Worm (Caenorhabditis elegans) whole organism, early embryonic: ENCODE data around the gene Y113G7B.28.

Experiments used
- B0310.2 ChIP-seq: sonication (generic microtip); optimal IDR thresholded peaks from 2 replicates; lab custom pipeline; 2016; ENCODE audit warnings: mild to moderate bottlenecking, missing genetic modification characterization, missing compliant biosample characterization
- F13C5.2 ChIP-seq: sonication (generic microtip); optimal IDR thresholded peaks from 2 replicates; lab custom pipeline; 2017; ENCODE audit warnings: mild to moderate bottlenecking, missing genetic modification characterization, inconsistent platforms, missing compliant biosample characterization
- aly-1 ChIP-seq: sonication (generic microtip); optimal IDR thresholded peaks from 2 replicates; lab custom pipeline; 2016; ENCODE audit warnings: missing genetic modification characterization, missing compliant biosample characterization
- ama-1 ChIP-seq: fragments of 150-350 bp; optimal IDR thresholded peaks from 2 replicates; lab custom pipeline; 2014
- ceh-13 ChIP-seq: fragments of 200-800 bp; sonication (Bioruptor generic); optimal IDR thresholded peaks from 2 replicates; lab custom pipeline; 2018; ENCODE audit warnings: mild to moderate bottlenecking, missing genetic modification characterization, missing compliant biosample characterization
- ceh-36 ChIP-seq: sonication (generic microtip); optimal IDR thresholded peaks from 2 replicates; lab custom pipeline; 2016; ENCODE audit warnings: missing genetic modification characterization, inconsistent platforms, missing compliant biosample characterization
- ets-7 ChIP-seq: sonication (generic microtip); optimal IDR thresholded peaks from 2 replicates; lab custom pipeline; 2016; ENCODE audit warnings: missing genotype, missing genetic modification characterization, missing compliant biosample characterization
- flt-1 ChIP-seq: fragments of 200-800 bp; sonication (Bioruptor generic); IDR thresholded peaks from 2 replicates; pipeline ENCODE4 v1.3.6; 2022; ENCODE audit warnings: missing genetic modification characterization, missing compliant biosample characterization
- hmbx-1 ChIP-seq: sonication (generic microtip); optimal IDR thresholded peaks from 2 replicates; lab custom pipeline; 2016; ENCODE audit warnings: mild to moderate bottlenecking, missing genetic modification characterization, missing compliant biosample characterization
- hmg-4 ChIP-seq: fragments of 200-800 bp; sonication (Bioruptor generic); optimal IDR thresholded peaks from 2 replicates; lab custom pipeline; 2018; ENCODE audit warnings: mild to moderate bottlenecking, missing genetic modification characterization, missing compliant biosample characterization
- hnd-1 ChIP-seq: sonication (generic microtip); optimal IDR thresholded peaks from 2 replicates; lab custom pipeline; 2016; ENCODE audit warnings: missing genetic modification characterization, missing compliant biosample characterization
- pes-1 ChIP-seq: fragments of 200-800 bp; sonication (Bioruptor generic); IDR thresholded peaks from 2 replicates; pipeline ENCODE4 v1.3.6; 2022; ENCODE audit warnings: missing genetic modification reagents, missing genetic modification characterization, missing compliant biosample characterization
- scrt-1 ChIP-seq: fragments of 200-800 bp; sonication (Bioruptor generic); IDR thresholded peaks from 2 replicates; pipeline ENCODE4 v1.3.6; 2022; ENCODE audit warnings: missing genetic modification characterization, missing compliant biosample characterization
- sea-1 ChIP-seq: fragments of 200-800 bp; sonication (Bioruptor generic); conservative IDR thresholded peaks from 2 replicates; pipeline ENCODE4 v1.3.6; 2022; ENCODE audit warnings: missing genetic modification characterization, missing compliant biosample characterization
- tbx-11 ChIP-seq: fragments of 200-800 bp; sonication (Bioruptor generic); IDR thresholded peaks from 2 replicates; pipeline ENCODE4 v1.3.6; 2022; ENCODE audit warnings: missing genetic modification characterization, missing compliant biosample characterization
- tbx-37 ChIP-seq: fragments of 200-800 bp; sonication (Bioruptor generic); conservative IDR thresholded peaks from 2 replicates; pipeline ENCODE4 v1.3.6; 2022; ENCODE audit warnings: missing genetic modification reagents, missing genetic modification characterization, missing compliant biosample characterization
- tra-4 ChIP-seq: sonication (generic microtip); optimal IDR thresholded peaks from 2 replicates; lab custom pipeline; 2017; ENCODE audit warnings: missing genetic modification characterization, missing compliant biosample characterization

The Y113G7B.28 gene

DNA sequence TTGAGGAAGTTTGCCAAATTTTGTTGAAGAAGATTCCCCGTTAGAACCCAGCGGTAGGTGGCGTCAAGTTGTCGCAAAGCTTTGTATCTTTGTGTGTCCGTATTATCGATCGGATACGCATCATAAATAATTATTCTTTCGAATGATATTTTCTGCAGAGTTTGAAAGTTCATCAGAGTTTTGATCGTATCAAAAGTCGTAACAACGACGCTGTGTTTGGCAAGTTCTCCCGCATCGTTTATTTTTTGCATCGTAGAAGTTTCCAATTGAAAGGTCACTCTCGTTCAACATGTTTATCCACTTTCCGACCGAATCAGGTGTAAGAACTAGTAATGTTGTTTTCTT is 32.7 kb upstream of the Y113G7B.28 start:
- no peak for TF ChIP-seq aly-1
- TF ChIP-seq ceh-36 (tag; lab: Kevin White, UChicago): no peak
- TF ChIP-seq ceh-13 (GFP tag; lab: Kevin White, UChicago): no peak
- no peak for TF ChIP-seq hmg-4
- no peak for TF ChIP-seq tbx-37 (GFP tag; lab: Robert Waterston, UW)
- no peak for TF ChIP-seq flt-1 (GFP tag; lab: Robert Waterston, UW)
- no peak for TF ChIP-seq ama-1 (lab: Kevin White, UChicago)
- no peak for TF ChIP-seq hmbx-1 (tag; lab: Kevin White, UChicago)
- no peak for TF ChIP-seq pes-1
- no peak for TF ChIP-seq B0310.2 (tag; lab: Kevin White, UChicago)
- no peak for TF ChIP-seq tbx-11
- TF ChIP-seq ets-7 (tag; lab: Kevin White, UChicago): no peak
- TF ChIP-seq sea-1 (GFP tag; lab: Robert Waterston, UW): no peak
- TF ChIP-seq hnd-1 (tag; lab: Kevin White, UChicago): no peak
- TF ChIP-seq tra-4: no peak
- no peak for TF ChIP-seq scrt-1 (GFP tag; lab: Robert Waterston, UW)
- no peak for TF ChIP-seq F13C5.2 (tag; lab: Kevin White, UChicago)

DNA sequence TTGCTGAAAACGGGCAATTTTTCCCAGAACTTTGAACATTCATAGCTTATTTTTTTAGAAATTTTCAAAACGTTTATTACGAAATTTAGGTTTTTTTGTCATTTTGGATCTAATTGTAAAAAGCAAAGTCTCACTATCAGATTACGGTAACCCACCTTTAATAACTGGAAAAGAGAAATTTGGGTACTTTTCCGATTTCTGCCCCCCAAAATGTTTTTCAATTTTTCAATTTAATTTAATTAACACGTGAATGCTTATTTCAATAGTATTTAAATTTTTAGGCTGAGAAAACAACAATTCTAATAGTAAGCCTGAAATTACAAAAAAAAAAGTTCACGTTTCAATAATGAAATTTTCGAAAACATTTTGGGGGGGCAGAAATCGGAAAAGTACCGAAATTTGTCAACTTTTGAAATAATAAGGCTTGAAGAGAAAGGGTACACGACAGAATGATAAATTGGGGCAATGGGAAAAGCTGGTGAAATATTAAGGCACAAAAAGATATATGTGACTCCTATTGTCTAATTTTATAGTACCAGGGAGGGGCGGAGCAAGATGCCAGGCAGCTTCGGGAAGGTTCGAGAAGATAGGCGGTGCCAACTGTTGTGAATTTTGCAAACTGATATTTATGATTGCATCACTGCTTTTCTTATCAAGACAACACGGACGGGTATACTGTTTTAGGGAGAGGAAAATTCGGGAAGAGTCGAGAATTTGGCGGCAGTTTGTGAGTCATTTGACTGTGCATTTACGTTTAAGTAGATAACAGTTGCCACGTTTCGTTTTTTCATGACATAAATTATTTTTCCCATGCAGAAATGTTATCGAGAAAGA is 31.5 kb upstream of the Y113G7B.28 start, which contains the start of gene F19B2.5:
Gene F19B2.5 (minus strand): TSS at position 107 of the 834 bp plus-strand sequence.
- TF ChIP-seq tbx-11 (no peak), ets-7 (tag; lab: Kevin White, UChicago) (no peak), sea-1 (GFP tag; lab: Robert Waterston, UW) (no peak), hmbx-1 (tag; lab: Kevin White, UChicago) (no peak), ceh-36 (tag; lab: Kevin White, UChicago) (no peak), F13C5.2 (tag; lab: Kevin White, UChicago) (no peak)

DNA sequence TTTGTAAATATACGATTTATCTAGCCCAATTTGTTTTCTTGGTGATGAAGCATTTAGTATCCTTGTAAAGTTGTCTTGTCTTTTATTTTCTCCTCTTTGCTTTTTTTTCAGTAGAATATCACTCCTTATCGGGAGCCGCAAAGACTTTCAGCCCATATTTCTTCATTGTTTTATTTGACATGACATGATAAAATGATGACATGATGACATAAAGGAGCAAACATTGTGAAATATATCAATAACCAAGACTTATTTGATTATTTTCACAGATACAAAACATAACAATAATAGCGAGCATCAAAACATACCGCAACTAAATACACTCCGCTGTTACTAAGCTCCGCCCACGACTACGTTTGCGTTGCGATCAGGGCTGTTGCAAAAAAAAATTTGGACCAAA is 30.0 kb upstream of the Y113G7B.28 start:
- no peak for TF ChIP-seq hmbx-1 (tag; lab: Kevin White, UChicago)
- TF ChIP-seq F13C5.2 (tag; lab: Kevin White, UChicago): no peak
- TF ChIP-seq ama-1 (lab: Kevin White, UChicago): no peak
- no peak for TF ChIP-seq B0310.2 (tag; lab: Kevin White, UChicago)
- TF ChIP-seq ceh-13 (GFP tag; lab: Kevin White, UChicago): no peak
- TF ChIP-seq aly-1: no peak
- TF ChIP-seq tra-4: no peak
- no peak for TF ChIP-seq scrt-1 (GFP tag; lab: Robert Waterston, UW)
- TF ChIP-seq ceh-36 (tag; lab: Kevin White, UChicago): no peak
- TF ChIP-seq ets-7 (tag; lab: Kevin White, UChicago): no peak
- no peak for TF ChIP-seq flt-1 (GFP tag; lab: Robert Waterston, UW)

DNA sequence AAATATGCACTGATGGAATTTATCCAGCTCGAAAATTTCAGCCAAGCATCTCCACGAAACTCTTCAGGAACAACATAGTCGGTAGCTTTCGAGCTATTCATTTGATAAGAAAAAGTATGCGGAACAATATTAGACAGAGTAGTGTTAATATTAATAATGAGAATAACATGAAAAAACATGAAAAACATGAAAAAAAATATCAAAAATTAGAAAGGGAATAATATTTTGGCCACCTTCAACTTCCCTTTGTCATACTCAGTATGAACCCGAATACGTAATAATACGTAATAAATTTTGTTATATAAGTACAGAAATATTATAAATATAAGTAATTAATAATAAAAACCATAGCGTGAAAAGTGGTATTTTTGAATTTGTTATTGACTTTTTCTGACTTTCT is 23.8 kb upstream of the Y113G7B.28 start, which contains the start of gene srw-39:
Gene srw-39 (minus strand): TSS at position 101 of the 400 bp plus-strand sequence.
- TF ChIP-seq tbx-11 (no peak), flt-1 (GFP tag; lab: Robert Waterston, UW) (no peak), hnd-1 (tag; lab: Kevin White, UChicago) (no peak), F13C5.2 (tag; lab: Kevin White, UChicago) (no peak), sea-1 (GFP tag; lab: Robert Waterston, UW) (no peak), pes-1 (no peak), tra-4 (no peak), hmg-4 (no peak), hmbx-1 (tag; lab: Kevin White, UChicago) (no peak), aly-1 (no peak), ama-1 (lab: Kevin White, UChicago) (no peak), ets-7 (tag; lab: Kevin White, UChicago) (no peak), scrt-1 (GFP tag; lab: Robert Waterston, UW) (no peak), ceh-36 (tag; lab: Kevin White, UChicago) (no peak), ceh-13 (GFP tag; lab: Kevin White, UChicago) (no peak), tbx-37 (GFP tag; lab: Robert Waterston, UW) (no peak)

DNA sequence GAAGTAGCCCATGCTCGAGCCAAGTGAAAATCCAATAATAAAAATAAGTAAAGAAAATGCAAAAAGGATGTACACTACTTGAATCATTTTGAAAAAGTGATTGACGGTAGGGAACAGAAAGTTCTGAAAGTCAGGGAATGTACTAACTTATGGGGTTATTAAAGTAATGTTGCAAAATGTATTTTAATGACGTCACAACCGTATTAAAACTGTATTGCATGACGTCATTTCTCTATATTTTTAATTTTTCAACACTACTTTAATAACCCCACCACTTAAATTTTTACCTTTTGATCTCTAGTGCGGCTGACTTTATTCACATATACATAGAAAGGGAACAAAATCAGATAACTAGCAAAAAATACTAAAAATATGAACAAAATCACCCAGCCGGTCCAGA is 13.5 kb upstream of the Y113G7B.28 start:
- TF ChIP-seq ama-1 (lab: Kevin White, UChicago) (no peak), tbx-37 (GFP tag; lab: Robert Waterston, UW) (no peak), ceh-13 (GFP tag; lab: Kevin White, UChicago) (no peak), flt-1 (GFP tag; lab: Robert Waterston, UW) (no peak), ceh-36 (tag; lab: Kevin White, UChicago) (no peak), hmbx-1 (tag; lab: Kevin White, UChicago) (no peak), B0310.2 (tag; lab: Kevin White, UChicago) (no peak), ets-7 (tag; lab: Kevin White, UChicago) (no peak), pes-1 (no peak), hnd-1 (tag; lab: Kevin White, UChicago) (no peak), F13C5.2 (tag; lab: Kevin White, UChicago) (no peak), sea-1 (GFP tag; lab: Robert Waterston, UW) (no peak)

DNA sequence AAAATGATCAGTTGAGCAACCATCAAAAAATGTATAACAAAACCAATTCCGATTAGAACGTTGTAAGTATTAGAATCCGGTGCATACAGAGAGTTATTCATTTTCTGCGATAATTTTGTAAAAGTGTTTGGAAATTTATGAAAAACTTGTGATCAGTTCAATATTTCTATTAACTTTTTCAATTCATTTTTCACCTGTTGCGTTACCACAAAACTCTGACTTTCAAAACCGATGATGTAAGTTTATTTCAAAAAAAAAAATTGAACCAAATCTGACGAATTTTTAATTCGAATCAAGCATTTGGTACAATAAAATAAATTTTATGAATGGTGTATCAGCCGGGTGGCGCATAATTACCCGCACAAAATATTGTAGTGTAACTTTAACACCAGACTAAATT is 9.2 kb upstream of the Y113G7B.28 start, which contains the start of gene srz-16:
Gene srz-16 (minus strand): TSS at position 101 of the 400 bp plus-strand sequence.
- TF ChIP-seq F13C5.2 (tag; lab: Kevin White, UChicago): no peak
- no peak for TF ChIP-seq sea-1 (GFP tag; lab: Robert Waterston, UW)
- TF ChIP-seq B0310.2 (tag; lab: Kevin White, UChicago): no peak
- no peak for TF ChIP-seq aly-1
- TF ChIP-seq ets-7 (tag; lab: Kevin White, UChicago): no peak
- TF ChIP-seq hmg-4: no peak
- TF ChIP-seq ceh-13 (GFP tag; lab: Kevin White, UChicago): no peak
- TF ChIP-seq tra-4: no peak
- TF ChIP-seq ceh-36 (tag; lab: Kevin White, UChicago): no peak
- no peak for TF ChIP-seq tbx-37 (GFP tag; lab: Robert Waterston, UW)
- no peak for TF ChIP-seq tbx-11
- TF ChIP-seq ama-1 (lab: Kevin White, UChicago): no peak
- TF ChIP-seq hmbx-1 (tag; lab: Kevin White, UChicago): no peak
- TF ChIP-seq hnd-1 (tag; lab: Kevin White, UChicago): no peak
- TF ChIP-seq scrt-1 (GFP tag; lab: Robert Waterston, UW): no peak
- no peak for TF ChIP-seq pes-1
- TF ChIP-seq flt-1 (GFP tag; lab: Robert Waterston, UW): no peak
